Worm (Caenorhabditis elegans): ENCODE measurements around the gene T13C2.2.

Gene T13C2.2

ce11 chrII:6824524-6824923 is 32.5 kb downstream of the T13C2.2 start (continued):
- TF ChIP-seq ceh-16 (tag; optimal IDR thresholded peaks at IDR 0.05) (no peak), ZK546.5 (tag; optimal IDR thresholded peaks at IDR 0.05) (no peak), unc-62 (GFP tag; optimal IDR thresholded peaks at IDR 0.05) (no peak), lsy-2 (tag; optimal IDR thresholded peaks at IDR 0.05) (no peak), Y55F3AM.14 (GFP tag; optimal IDR thresholded peaks at IDR 0.05) (no peak)

DNA sequence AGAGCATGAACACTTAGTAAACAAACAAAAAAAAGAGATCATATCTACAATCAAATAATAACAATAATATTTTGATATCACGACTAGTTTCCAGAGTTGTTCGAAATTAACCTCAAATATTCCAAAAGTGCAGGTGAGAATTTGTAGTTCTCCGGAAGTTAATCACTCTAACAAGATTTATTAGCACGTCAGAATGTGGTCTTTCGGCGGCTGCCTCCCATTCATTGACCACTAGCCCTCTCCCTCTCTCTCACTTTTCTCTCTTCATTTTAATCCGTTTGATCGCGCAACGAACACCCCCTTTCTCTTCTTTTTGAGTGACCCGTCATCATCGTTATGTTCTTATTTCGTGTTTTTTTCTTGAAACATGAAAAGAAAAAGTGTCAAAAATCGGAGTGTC is 33.7 kb downstream of the T13C2.2 start:
- no peak for TF ChIP-seq peb-1 (tag; optimal IDR thresholded peaks at IDR 0.05)
- no peak for TF ChIP-seq R02D3.7 (tag; optimal IDR thresholded peaks at IDR 0.05)
- TF ChIP-seq nhr-11 (tag; optimal IDR thresholded peaks at IDR 0.05), result no peak
- no peak for TF ChIP-seq ztf-1 (GFP tag; conservative IDR thresholded peaks at IDR 0.05)
- TF ChIP-seq nhr-77 (tag; optimal IDR thresholded peaks at IDR 0.05), result no peak
- peak; percentile 91 for TF ChIP-seq mab-5 (tag; optimal IDR thresholded peaks at IDR 0.05)
- TF ChIP-seq crh-2 (tag; optimal IDR thresholded peaks at IDR 0.05), result peak; percentile 29
- TF ChIP-seq lin-11 (tag; optimal IDR thresholded peaks at IDR 0.05), result no peak
- no peak for TF ChIP-seq skn-1 (tag; optimal IDR thresholded peaks at IDR 0.05)
- TF ChIP-seq blmp-1 (tag; optimal IDR thresholded peaks at IDR 0.05; ENCODE audit: insufficient read depth), result peak; percentile 90
- peak; percentile 78 for TF ChIP-seq ceh-16 (tag; optimal IDR thresholded peaks at IDR 0.05)
- no peak for TF ChIP-seq ceh-82 (tag; optimal IDR thresholded peaks at IDR 0.05)
- TF ChIP-seq ztf-4 (tag; optimal IDR thresholded peaks at IDR 0.05), result no peak
- TF ChIP-seq F13H6.1 (tag; optimal IDR thresholded peaks at IDR 0.05), result peak; percentile 52
- TF ChIP-seq gmeb-1 (tag; optimal IDR thresholded peaks at IDR 0.05), result no peak
- TF ChIP-seq unc-55 (GFP tag; optimal IDR thresholded peaks at IDR 0.05), result no peak
- TF ChIP-seq egl-27 (tag; optimal IDR thresholded peaks at IDR 0.05), result peak; percentile 41
- no peak for TF ChIP-seq nhr-23 (tag; optimal IDR thresholded peaks at IDR 0.05)
- no peak for TF ChIP-seq nhr-12 (tag; optimal IDR thresholded peaks at IDR 0.05)
- peak; percentile 34 for TF ChIP-seq nhr-6 (tag; optimal IDR thresholded peaks at IDR 0.05)
- no peak for TF ChIP-seq nhr-237 (tag; optimal IDR thresholded peaks at IDR 0.05)
- no peak for TF ChIP-seq dmd-4 (tag; optimal IDR thresholded peaks at IDR 0.05)
- TF ChIP-seq ztf-11 (tag; optimal IDR thresholded peaks at IDR 0.05), result no peak
- TF ChIP-seq aly-2 (tag; optimal IDR thresholded peaks at IDR 0.05), result no peak
- no peak for TF ChIP-seq lin-13 (GFP tag; optimal IDR thresholded peaks at IDR 0.05)
- TF ChIP-seq mdl-1 (tag; optimal IDR thresholded peaks at IDR 0.05), result peak; percentile 21 to 24
- TF ChIP-seq nhr-129 (tag; optimal IDR thresholded peaks at IDR 0.05), result no peak
- TF ChIP-seq alr-1 (tag; optimal IDR thresholded peaks at IDR 0.05), result no peak
- peak in 1 of 2 experiments; percentile 42 for TF ChIP-seq lsy-2 (tag; optimal IDR thresholded peaks at IDR 0.05)
- no peak for TF ChIP-seq fos-1 (tag; optimal IDR thresholded peaks at IDR 0.05)
- no peak for TF ChIP-seq snpc-4 (tag; optimal IDR thresholded peaks at IDR 0.05)
- no peak for TF ChIP-seq Y55F3AM.14 (GFP tag; optimal IDR thresholded peaks at IDR 0.05)
- no peak for TF ChIP-seq mbf-1 (tag; optimal IDR thresholded peaks at IDR 0.05)
- TF ChIP-seq C34F6.9 (tag; optimal IDR thresholded peaks at IDR 0.05), result no peak
- no peak for TF ChIP-seq elt-1 (tag; optimal IDR thresholded peaks at IDR 0.05)
- peak; percentile 83 for TF ChIP-seq sem-4 (tag; optimal IDR thresholded peaks at IDR 0.05)
- TF ChIP-seq nhr-10 (tag; optimal IDR thresholded peaks at IDR 0.05), result no peak
- no peak for TF ChIP-seq zag-1 (tag; optimal IDR thresholded peaks at IDR 0.05)
- TF ChIP-seq sma-3 (GFP tag; optimal IDR thresholded peaks at IDR 0.05), result peak; percentile 41
- peak; percentile 25 for TF ChIP-seq unc-62 (GFP tag; optimal IDR thresholded peaks at IDR 0.05)
- TF ChIP-seq lin-39 (tag; optimal IDR thresholded peaks at IDR 0.05), result no peak
- no peak for TF ChIP-seq ama-1 (optimal IDR thresholded peaks at IDR 0.05)
- TF ChIP-seq sma-9 (GFP tag; optimal IDR thresholded peaks at IDR 0.05), result peak; percentile 82
- TF ChIP-seq sma-9 (tag; optimal IDR thresholded peaks at IDR 0.05), result no peak
- peak; percentile 74 for TF ChIP-seq nhr-21 (tag; optimal IDR thresholded peaks at IDR 0.05)
- TF ChIP-seq unc-39 (tag; optimal IDR thresholded peaks at IDR 0.05), result no peak
- no peak for TF ChIP-seq elt-3 (tag; optimal IDR thresholded peaks at IDR 0.05)
- no peak for TF ChIP-seq ZK546.5 (tag; optimal IDR thresholded peaks at IDR 0.05)
- peak; percentile 54 for TF ChIP-seq nhr-25 (tag; optimal IDR thresholded peaks at IDR 0.05)

All from whole organism, L2 larva.